Fruit fly (Drosophila melanogaster): ENCODE results near the gene CG14082.

DNA sequence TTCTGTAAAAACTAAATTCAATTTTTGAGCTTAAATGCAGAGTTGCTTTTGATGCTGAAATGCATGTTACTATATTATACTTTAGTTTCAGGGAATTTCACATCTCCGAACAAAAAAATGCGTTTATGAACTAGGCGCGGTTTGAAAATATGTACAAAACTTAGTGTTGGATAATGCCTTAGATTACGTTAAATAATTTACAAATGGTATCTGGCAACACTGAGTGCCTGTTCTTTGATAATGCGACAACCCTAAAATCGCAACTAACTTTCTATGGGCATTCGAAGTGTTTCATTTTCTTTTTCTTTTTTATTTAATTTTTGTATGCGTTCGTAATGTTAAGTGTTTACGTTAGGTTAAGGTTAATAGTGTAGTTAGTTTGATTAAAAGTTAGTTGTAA is 3.8 kb upstream of the CG14082 start:
- TF ChIP-seq h (GFP tag; optimal IDR thresholded peaks at IDR 0.05) = no peak
- no peak for TF ChIP-seq usp (GFP tag; optimal IDR thresholded peaks at IDR 0.05)
- TF ChIP-seq woc (GFP tag; optimal IDR thresholded peaks at IDR 0.05) = no peak
- no peak for TF ChIP-seq GATAd (GFP tag; optimal IDR thresholded peaks at IDR 0.05)
- TF ChIP-seq OdsH (GFP tag; optimal IDR thresholded peaks at IDR 0.05) = no peak
- TF ChIP-seq dsf (GFP tag; optimal IDR thresholded peaks at IDR 0.05; ENCODE audit: borderline replicate concordance) = no peak
- no peak for TF ChIP-seq ey (GFP tag; optimal IDR thresholded peaks at IDR 0.05)

Data from whole organism, wandering third instar larva.